Worm (Caenorhabditis elegans) whole organism, early embryonic: ENCODE data around the gene cyp-31A5.

Experiments
- B0310.2 ChIP-seq: sonication (generic microtip); optimal IDR thresholded peaks from 2 replicates; lab custom pipeline; 2016; ENCODE audit warnings: mild to moderate bottlenecking, missing genetic modification characterization, missing compliant biosample characterization
- F13C5.2 ChIP-seq: sonication (generic microtip); optimal IDR thresholded peaks from 2 replicates; lab custom pipeline; 2017; ENCODE audit warnings: mild to moderate bottlenecking, missing genetic modification characterization, inconsistent platforms, missing compliant biosample characterization
- aly-1 ChIP-seq: sonication (generic microtip); optimal IDR thresholded peaks from 2 replicates; lab custom pipeline; 2016; ENCODE audit warnings: missing genetic modification characterization, missing compliant biosample characterization
- ama-1 ChIP-seq: fragments of 150-350 bp; optimal IDR thresholded peaks from 2 replicates; lab custom pipeline; 2014
- ceh-13 ChIP-seq: fragments of 200-800 bp; sonication (Bioruptor generic); optimal IDR thresholded peaks from 2 replicates; lab custom pipeline; 2018; ENCODE audit warnings: mild to moderate bottlenecking, missing genetic modification characterization, missing compliant biosample characterization
- ceh-36 ChIP-seq: sonication (generic microtip); optimal IDR thresholded peaks from 2 replicates; lab custom pipeline; 2016; ENCODE audit warnings: missing genetic modification characterization, inconsistent platforms, missing compliant biosample characterization
- ets-7 ChIP-seq: sonication (generic microtip); optimal IDR thresholded peaks from 2 replicates; lab custom pipeline; 2016; ENCODE audit warnings: missing genotype, missing genetic modification characterization, missing compliant biosample characterization
- flt-1 ChIP-seq: fragments of 200-800 bp; sonication (Bioruptor generic); IDR thresholded peaks from 2 replicates; pipeline ENCODE4 v1.3.6; 2022; ENCODE audit warnings: missing genetic modification characterization, missing compliant biosample characterization
- hmbx-1 ChIP-seq: sonication (generic microtip); optimal IDR thresholded peaks from 2 replicates; lab custom pipeline; 2016; ENCODE audit warnings: mild to moderate bottlenecking, missing genetic modification characterization, missing compliant biosample characterization
- hnd-1 ChIP-seq: sonication (generic microtip); optimal IDR thresholded peaks from 2 replicates; lab custom pipeline; 2016; ENCODE audit warnings: missing genetic modification characterization, missing compliant biosample characterization
- scrt-1 ChIP-seq: fragments of 200-800 bp; sonication (Bioruptor generic); IDR thresholded peaks from 2 replicates; pipeline ENCODE4 v1.3.6; 2022; ENCODE audit warnings: missing genetic modification characterization, missing compliant biosample characterization
- sea-1 ChIP-seq: fragments of 200-800 bp; sonication (Bioruptor generic); conservative IDR thresholded peaks from 2 replicates; pipeline ENCODE4 v1.3.6; 2022; ENCODE audit warnings: missing genetic modification characterization, missing compliant biosample characterization

DNA sequence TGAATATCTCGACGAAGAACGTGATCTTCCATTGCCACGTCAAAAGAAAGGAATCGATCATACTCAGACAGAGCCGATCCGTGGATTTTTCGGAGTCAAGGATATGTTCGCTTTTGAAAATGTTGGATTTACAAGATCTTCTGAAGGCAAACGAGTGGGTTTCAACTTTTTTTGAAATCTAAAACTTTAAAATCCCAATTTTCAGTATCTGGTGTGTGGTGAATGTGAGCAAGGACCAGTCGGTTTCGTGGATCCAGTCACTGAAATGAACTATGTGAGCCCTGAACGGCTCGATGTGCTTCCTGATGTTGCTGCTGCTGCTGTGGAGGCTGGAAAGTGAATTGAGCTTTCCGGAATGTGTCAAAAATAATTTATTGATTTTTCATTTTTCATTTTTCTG lies 14.2 kb upstream of the cyp-31A5 start, which contains the start of gene lsm-3:
- TF ChIP-seq flt-1 (no peak), aly-1 (tag; lab: Kevin White, UChicago) (no peak), ceh-36 (tag; lab: Kevin White, UChicago) (no peak), ama-1 (lab: Kevin White, UChicago) (no peak), ets-7 (no peak), ceh-13 (GFP tag; lab: Kevin White, UChicago) (no peak), scrt-1 (GFP tag; lab: Robert Waterston, UW) (no peak), F13C5.2 (tag; lab: Kevin White, UChicago) (no peak), B0310.2 (tag; lab: Kevin White, UChicago) (no peak), hnd-1 (tag; lab: Kevin White, UChicago) (no peak), hmbx-1 (tag; lab: Kevin White, UChicago) (no peak), sea-1 (GFP tag; lab: Robert Waterston, UW) (no peak)
